Worm (Caenorhabditis elegans) whole organism, L4/young adult: ENCODE measurements around the gene rabr-4.

ENCODE experiments used
- W03F9.2 ChIP-seq: fragments of 150-350 bp; optimal IDR thresholded peaks from 2 replicates; lab custom pipeline; 2014; ENCODE audit warnings: missing biosample characterization, missing genetic modification characterization
- dao-5 ChIP-seq: sonication (generic microtip); optimal IDR thresholded peaks from 2 replicates; lab custom pipeline; 2016; ENCODE audit warnings: missing genotype, missing genetic modification characterization, moderate library complexity, missing compliant biosample characterization
- him-1 ChIP-seq: sonication (generic microtip); optimal IDR thresholded peaks from 2 replicates; lab custom pipeline; 2016; ENCODE audit warnings: missing genotype, missing genetic modification reagents, missing genetic modification characterization, missing compliant biosample characterization

- TF ChIP-seq W03F9.2 (no peak), him-1 (tag; lab: Kevin White, UChicago) (no peak), dao-5 (tag; lab: Kevin White, UChicago) (no peak)
Observed at ce11 chrV:16218972-16219757, 24.4 kb downstream of the rabr-4 start, which contains the start of gene glc-1.
